Worm (Caenorhabditis elegans): ENCODE measurements around the gene zip-11.

ce11 chrIV:3338176-3338575, 27.1 kb downstream of the zip-11 start:
- TF ChIP-seq ceh-88 (GFP tag; IDR thresholded peaks at IDR 0.05): no peak
- TF ChIP-seq elt-2 (tag; optimal IDR thresholded peaks at IDR 0.05): no peak
- TF ChIP-seq dpl-1 (GFP tag; optimal IDR thresholded peaks at IDR 0.05): no peak
- no peak for TF ChIP-seq egl-13 (tag; optimal IDR thresholded peaks at IDR 0.05)
- TF ChIP-seq egl-27 (tag; optimal IDR thresholded peaks at IDR 0.05): no peak
- no peak for TF ChIP-seq nhr-237 (tag; optimal IDR thresholded peaks at IDR 0.05)
- TF ChIP-seq mep-1 (tag; optimal IDR thresholded peaks at IDR 0.05): no peak
- TF ChIP-seq skn-1 (tag; optimal IDR thresholded peaks at IDR 0.05): no peak
- TF ChIP-seq fos-1 (tag; optimal IDR thresholded peaks at IDR 0.05): no peak
- TF ChIP-seq fkh-10 (GFP tag; optimal IDR thresholded peaks at IDR 0.05): no peak
- no peak for TF ChIP-seq nhr-12 (tag; optimal IDR thresholded peaks at IDR 0.05)
- no peak for TF ChIP-seq blmp-1 (tag; optimal IDR thresholded peaks at IDR 0.05)
- TF ChIP-seq aly-2 (tag; optimal IDR thresholded peaks at IDR 0.05): no peak

All from whole organism, L1 larva.